Fruit fly (Drosophila melanogaster) whole organism, embryonic: ENCODE data around the gene Arp6.
A peak's percentile ranks its signal among the peaks of the same experiment; 100 is the strongest.

Experiments used
- B-H2 ChIP-seq: fragments of 200-800 bp; sonication (Bioruptor generic); optimal IDR thresholded peaks from 2 replicates; lab custom pipeline; 2018; ENCODE audit warnings: missing biosample characterization, mild to moderate bottlenecking, missing genetic modification characterization
- CG10147 ChIP-seq: fragments of 200-800 bp; sonication (Bioruptor generic); optimal IDR thresholded peaks from 2 replicates; lab custom pipeline; 2019; ENCODE audit warnings: missing biosample characterization, mild to moderate bottlenecking, missing genetic modification characterization, moderate library complexity
- CG10654 ChIP-seq: fragments of 200-800 bp; sonication (Bioruptor generic); optimal IDR thresholded peaks from 2 replicates; lab custom pipeline; 2016; ENCODE audit warnings: missing biosample characterization, missing genetic modification characterization
- CG11504 ChIP-seq: fragments of 200-800 bp; sonication (Bioruptor generic); optimal IDR thresholded peaks from 3 replicates; lab custom pipeline; 2019; ENCODE audit warnings: missing biosample characterization, mild to moderate bottlenecking, missing genetic modification characterization, moderate library complexity
- CG12299 ChIP-seq: fragments of 200-800 bp; sonication (Bioruptor generic); optimal IDR thresholded peaks from 2 replicates; lab custom pipeline; 2018; ENCODE audit warnings: missing biosample characterization, mild to moderate bottlenecking, missing genetic modification characterization
- CG1233 ChIP-seq: fragments of 200-800 bp; sonication (Bioruptor generic); optimal IDR thresholded peaks from 4 replicates; lab custom pipeline; 2018; ENCODE audit warnings: missing biosample characterization, mild to moderate bottlenecking, missing genetic modification characterization
- CG14014 ChIP-seq: fragments of 200-800 bp; sonication (Bioruptor generic); IDR thresholded peaks from 2 replicates; pipeline ENCODE4 v1.3.6; 2022; ENCODE audit warnings: missing biosample characterization, missing genetic modification characterization
- CG15696 ChIP-seq: fragments of 200-800 bp; sonication (Bioruptor generic); optimal IDR thresholded peaks from 2 replicates; lab custom pipeline; 2019; ENCODE audit warnings: missing biosample characterization, mild to moderate bottlenecking, missing genetic modification characterization, moderate library complexity
- CG17802 ChIP-seq: fragments of 200-800 bp; sonication (Bioruptor generic); optimal IDR thresholded peaks from 2 replicates; lab custom pipeline; 2018; ENCODE audit warnings: missing biosample characterization, mild to moderate bottlenecking, missing genetic modification characterization, moderate library complexity
- CG18619 ChIP-seq: fragments of 200-800 bp; sonication (Bioruptor generic); optimal IDR thresholded peaks from 3 replicates; lab custom pipeline; 2017; ENCODE audit warnings: missing biosample characterization, mild to moderate bottlenecking, missing genetic modification characterization
- CG2120 ChIP-seq: fragments of 200-800 bp; sonication (Bioruptor generic); optimal IDR thresholded peaks from 3 replicates; lab custom pipeline; 2016; ENCODE audit warnings: missing biosample characterization, missing genetic modification characterization
- CG30020 ChIP-seq: fragments of 200-800 bp; optimal IDR thresholded peaks from 2 replicates; lab custom pipeline; 2019; ENCODE audit warnings: missing biosample characterization, mild to moderate bottlenecking, missing genetic modification characterization, moderate library complexity
- CG34376 ChIP-seq: fragments of 200-800 bp; sonication (Bioruptor generic); optimal IDR thresholded peaks from 2 replicates; lab custom pipeline; 2018; ENCODE audit warnings: missing biosample characterization, mild to moderate bottlenecking, missing genetic modification characterization
- CG3847 ChIP-seq: fragments of 200-800 bp; sonication (Bioruptor generic); IDR thresholded peaks from 2 replicates; pipeline ENCODE4 v1.3.6; 2022; ENCODE audit warnings: missing biosample characterization, missing genetic modification characterization
- CG42726 ChIP-seq: fragments of 200-800 bp; sonication (Bioruptor generic); IDR thresholded peaks from 2 replicates; pipeline ENCODE4 v1.3.6; 2022; ENCODE audit warnings: missing biosample characterization, missing genetic modification characterization; ENCODE audit not compliant: partially characterized antibody
- CG4707 ChIP-seq: fragments of 200-800 bp; sonication (Bioruptor generic); optimal IDR thresholded peaks from 2 replicates; lab custom pipeline; 2018; ENCODE audit warnings: missing biosample characterization, mild to moderate bottlenecking, missing genetic modification characterization, moderate library complexity
- CG6791 ChIP-seq: fragments of 200-800 bp; sonication (Bioruptor generic); IDR thresholded peaks from 3 replicates; pipeline ENCODE4 v1.3.6; 2022; ENCODE audit warnings: missing biosample characterization, missing genetic modification characterization; ENCODE audit not compliant: partially characterized antibody
- CG7556 ChIP-seq: fragments of 200-800 bp; sonication (Bioruptor generic); optimal IDR thresholded peaks from 2 replicates; lab custom pipeline; 2017; ENCODE audit warnings: missing biosample characterization, mild to moderate bottlenecking, missing genetic modification characterization
- CG7987 ChIP-seq: fragments of 200-800 bp; sonication (Bioruptor generic); optimal IDR thresholded peaks from 2 replicates; lab custom pipeline; 2018; ENCODE audit warnings: missing biosample characterization, mild to moderate bottlenecking, missing genetic modification characterization, moderate library complexity
- CG9817 ChIP-seq: fragments of 200-800 bp; sonication (Bioruptor generic); optimal IDR thresholded peaks from 2 replicates; lab custom pipeline; 2018; ENCODE audit warnings: missing biosample characterization, mild to moderate bottlenecking, missing genetic modification characterization, moderate library complexity
- CoRest ChIP-seq: fragments of 200-800 bp; sonication (Bioruptor generic); optimal IDR thresholded peaks from 3 replicates; lab custom pipeline; 2018; ENCODE audit warnings: missing biosample characterization, mild to moderate bottlenecking, missing genetic modification characterization, moderate library complexity
- D19A ChIP-seq: fragments of 200-800 bp; optimal IDR thresholded peaks from 3 replicates; lab custom pipeline; 2019; ENCODE audit warnings: missing biosample characterization, mild to moderate bottlenecking, missing genetic modification characterization, moderate library complexity
- E2f2 ChIP-seq: fragments of 200-800 bp; sonication (Bioruptor generic); IDR thresholded peaks from 2 replicates; pipeline ENCODE4 v1.3.6; 2022; ENCODE audit warnings: missing biosample characterization, missing genetic modification characterization
- ERR ChIP-seq: fragments of 200-800 bp; sonication (Bioruptor generic); optimal IDR thresholded peaks from 2 replicates; lab custom pipeline; 2016; ENCODE audit warnings: missing biosample characterization, missing genetic modification characterization
- Eip74EF ChIP-seq, 2 experiments: fragments of 200-800 bp in 1 of 2; fragments of >200 bp in 1 of 2; sonication (Bioruptor generic) in 1 of 2; optimal IDR thresholded peaks; 2 replicates each; lab custom pipeline; 2017 to 2019; ENCODE audit warnings: missing biosample characterization in 2 of 2, missing genetic modification characterization in 2 of 2, mild to moderate bottlenecking in 1 of 2, moderate library complexity in 1 of 2
- Fer3 ChIP-seq: fragments of 200-800 bp; sonication (Bioruptor generic); optimal IDR thresholded peaks from 2 replicates; lab custom pipeline; 2018; ENCODE audit warnings: missing biosample characterization, mild to moderate bottlenecking, missing genetic modification characterization, moderate library complexity
- Hr3 ChIP-seq: fragments of 200-800 bp; sonication (Bioruptor generic); optimal IDR thresholded peaks from 3 replicates; lab custom pipeline; 2016; ENCODE audit warnings: missing biosample characterization, missing genetic modification characterization
- Lhr ChIP-seq: fragments of 200-800 bp; sonication (Bioruptor generic); optimal IDR thresholded peaks from 3 replicates; lab custom pipeline; 2017; ENCODE audit warnings: mild to moderate bottlenecking, missing biosample characterization, missing genetic modification reagents, missing genetic modification characterization
- MBD-R2 ChIP-seq: fragments of 200-800 bp; sonication (Bioruptor generic); IDR thresholded peaks from 2 replicates; pipeline ENCODE4 v1.3.6; 2022; ENCODE audit warnings: missing biosample characterization, missing genetic modification characterization
- Max ChIP-seq: fragments of 200-800 bp; sonication (Bioruptor generic); optimal IDR thresholded peaks from 2 replicates; lab custom pipeline; 2016; ENCODE audit warnings: missing biosample characterization, mild to moderate bottlenecking, missing genetic modification characterization
- NC2β ChIP-seq: fragments of 200-800 bp; sonication (Bioruptor generic); optimal IDR thresholded peaks from 2 replicates; lab custom pipeline; 2016; ENCODE audit warnings: missing biosample characterization, missing genetic modification characterization
- Pdp1 ChIP-seq, 2 experiments: fragments of 200-800 bp; sonication (Bioruptor generic); optimal IDR thresholded peaks; 3 replicates each; lab custom pipeline; 2016; ENCODE audit warnings: missing biosample characterization in 2 of 2, missing genetic modification characterization in 2 of 2, mild to moderate bottlenecking in 1 of 2, moderate library complexity in 1 of 2
- Taf1 ChIP-seq: fragments of 200-800 bp; sonication (Bioruptor generic); IDR thresholded peaks from 2 replicates; pipeline ENCODE4 v1.3.6; 2022; ENCODE audit warnings: missing biosample characterization, missing genetic modification characterization
- Tbp ChIP-seq: fragments of >200 bp; optimal IDR thresholded peaks from 2 replicates; lab custom pipeline; 2018; ENCODE audit warnings: missing biosample characterization, missing genetic modification characterization
- Vsx1 ChIP-seq: fragments of 200-800 bp; sonication (Bioruptor generic); optimal IDR thresholded peaks from 2 replicates; lab custom pipeline; 2017; ENCODE audit warnings: missing biosample characterization, mild to moderate bottlenecking, missing genetic modification characterization, missing genetic modification reagents
- amos ChIP-seq: fragments of 200-800 bp; sonication (Bioruptor generic); IDR thresholded peaks from 2 replicates; pipeline ENCODE4 v1.3.6; 2022; ENCODE audit warnings: missing biosample characterization, missing genetic modification characterization; ENCODE audit not compliant: partially characterized antibody
- aop ChIP-seq: fragments of 200-800 bp; sonication (Bioruptor generic); IDR thresholded peaks from 2 replicates; pipeline ENCODE4 v1.3.6; 2022; ENCODE audit warnings: missing biosample characterization, missing genetic modification characterization
- ase ChIP-seq: fragments of 200-800 bp; sonication (Bioruptor generic); IDR thresholded peaks from 3 replicates; pipeline ENCODE4 v1.3.6; 2022; ENCODE audit warnings: missing biosample characterization, missing genetic modification characterization
- gt ChIP-seq: fragments of 200-800 bp; sonication (Bioruptor generic); IDR thresholded peaks from 2 replicates; pipeline ENCODE4 v1.3.6; 2022; ENCODE audit warnings: missing biosample characterization, missing genetic modification characterization
- maf-S ChIP-seq: fragments of 200-800 bp; sonication (Bioruptor generic); optimal IDR thresholded peaks from 2 replicates; lab custom pipeline; 2016; ENCODE audit warnings: missing biosample characterization, missing genetic modification characterization
- nmo ChIP-seq: fragments of 200-800 bp; sonication (Bioruptor generic); optimal IDR thresholded peaks from 2 replicates; lab custom pipeline; 2018; ENCODE audit warnings: missing biosample characterization, mild to moderate bottlenecking, missing genetic modification characterization, moderate library complexity
- org-1 ChIP-seq: fragments of 200-800 bp; sonication (Bioruptor generic); optimal IDR thresholded peaks from 2 replicates; lab custom pipeline; 2017; ENCODE audit warnings: missing biosample characterization, missing genetic modification characterization
- pho ChIP-seq: fragments of 200-800 bp; sonication (Bioruptor generic); optimal IDR thresholded peaks from 2 replicates; lab custom pipeline; 2016; ENCODE audit warnings: missing biosample characterization, missing genetic modification characterization
- phol ChIP-seq: fragments of 200-800 bp; sonication (Bioruptor generic); optimal IDR thresholded peaks from 3 replicates; lab custom pipeline; 2018; ENCODE audit warnings: missing biosample characterization, mild to moderate bottlenecking, missing genetic modification characterization, moderate library complexity
- sc ChIP-seq, 3 experiments: fragments of >200 bp in 2 of 3; fragments of 200-800 bp in 1 of 3; sonication (Bioruptor generic) in 1 of 3; optimal IDR thresholded peaks; 2 replicates in 2 of 3; 3 replicates in 1 of 3; lab custom pipeline; 2017; ENCODE audit warnings: mild to moderate bottlenecking in 1 of 3, missing biosample characterization in 1 of 3, missing genetic modification characterization in 1 of 3, missing genetic modification reagents in 1 of 3
- seq ChIP-seq: fragments of 200-800 bp; sonication (Bioruptor generic); IDR thresholded peaks from 2 replicates; pipeline ENCODE4 v1.3.6; 2022; ENCODE audit warnings: missing biosample characterization, missing genetic modification characterization
- sr ChIP-seq: fragments of 200-800 bp; sonication (Bioruptor generic); IDR thresholded peaks from 3 replicates; pipeline ENCODE4 v1.3.6; 2022; ENCODE audit warnings: missing biosample characterization, missing genetic modification characterization
- tup ChIP-seq: fragments of 200-800 bp; sonication (Bioruptor generic); optimal IDR thresholded peaks from 2 replicates; lab custom pipeline; 2016; ENCODE audit warnings: missing biosample characterization, mild to moderate bottlenecking, missing genetic modification characterization, moderate library complexity
- zf30C ChIP-seq: fragments of 200-800 bp; sonication (Bioruptor generic); optimal IDR thresholded peaks from 3 replicates; lab custom pipeline; 2018; ENCODE audit warnings: missing biosample characterization, mild to moderate bottlenecking, missing genetic modification characterization

Gene Arp6

dm6 chrX:15733995-15734394 lies 2.9 kb downstream of the Arp6 start, which contains the start of the genes CG12379 and MagR (continued):
- TF ChIP-seq CG30020, result peak; percentile 75
- no peak for TF ChIP-seq Eip74EF (GFP tag; optimal IDR thresholded peaks at IDR 0.05; lab: Kevin White, UChicago)
- peak; percentile 77 for TF ChIP-seq CG34376 (GFP tag; lab: Kevin White, UChicago)
- TF ChIP-seq zf30C, result no peak
- TF ChIP-seq CG12299 (tag; lab: Kevin White, UChicago), result peak; percentile 61
- peak; percentile 79 for TF ChIP-seq CG2120 (GFP tag; lab: Kevin White, UChicago)
- TF ChIP-seq E2f2, result peak; percentile 34; the same call in 1 of the 2 replicates
- TF ChIP-seq CG7987 (GFP tag; lab: Kevin White, UChicago), result peak; percentile 19
- peak; percentile 69 for TF ChIP-seq CG10147 (GFP tag; lab: Kevin White, UChicago)
- TF ChIP-seq CoRest (tag; lab: Kevin White, UChicago), result peak; percentile 78
- peak; percentile 36; the same call in 1 of the 2 replicates for TF ChIP-seq CG14014 (GFP tag; lab: Robert Waterston, UW)
- no peak for TF ChIP-seq ERR (GFP tag; lab: Kevin White, UChicago)
- TF ChIP-seq NC2β (GFP tag; lab: Kevin White, UChicago), result peak; percentile 41
- no peak for TF ChIP-seq CG11504 (tag; lab: Kevin White, UChicago)
- TF ChIP-seq maf-S (GFP tag; lab: Kevin White, UChicago), result peak; percentile 29
- TF ChIP-seq Vsx1 (GFP tag; lab: Kevin White, UChicago), result no peak
- TF ChIP-seq CG1233, result peak; percentile 46
- no peak for TF ChIP-seq CG4707 (GFP tag; lab: Kevin White, UChicago)
- TF ChIP-seq aop (GFP tag; lab: Robert Waterston, UW), result no peak
- peak; percentile 66 for TF ChIP-seq Fer3
- peak; percentile 62; the same call in 1 of the 2 replicates for TF ChIP-seq CG42726 (GFP tag; lab: Robert Waterston, UW)
- no peak for TF ChIP-seq CG17802 (tag; lab: Kevin White, UChicago)
- no peak for TF ChIP-seq sc (optimal IDR thresholded peaks at IDR 0.05; lab: Kevin White, UChicago)
- TF ChIP-seq sc (GFP tag; optimal IDR thresholded peaks at IDR 0.05; lab: Kevin White, UChicago), result no peak
- TF ChIP-seq CG7556 (GFP tag; lab: Kevin White, UChicago), result no peak
- peak; percentile 48; the same call in 1 of the 2 replicates for TF ChIP-seq MBD-R2 (GFP tag; lab: Robert Waterston, UW)
- TF ChIP-seq sr (GFP tag; lab: Robert Waterston, UW), result no peak
- TF ChIP-seq Pdp1 (GFP tag; optimal IDR thresholded peaks at IDR 0.05; lab: Kevin White, UChicago), result peak; percentile 62 to 72
- TF ChIP-seq CG10654 (GFP tag; lab: Kevin White, UChicago), result no peak
- TF ChIP-seq seq (GFP tag; lab: Robert Waterston, UW), result no peak
- peak; percentile 71 for TF ChIP-seq CG3847 (GFP tag; lab: Robert Waterston, UW)
- TF ChIP-seq Max (GFP tag; lab: Kevin White, UChicago), result peak; percentile 28
- TF ChIP-seq CG9817, result peak; percentile 73
- TF ChIP-seq nmo (GFP tag; lab: Kevin White, UChicago), result peak; percentile 80
- TF ChIP-seq tup, result no peak
- peak; percentile 54 for TF ChIP-seq Hr3 (GFP tag; lab: Kevin White, UChicago)
- TF ChIP-seq D19A, result peak; percentile 17
- peak; percentile 29 for TF ChIP-seq CG18619 (GFP tag; lab: Kevin White, UChicago)
- peak; percentile 73 for TF ChIP-seq B-H2 (GFP tag; lab: Kevin White, UChicago)
- TF ChIP-seq phol (tag; lab: Kevin White, UChicago), result peak; percentile 74
- peak; percentile 59 for TF ChIP-seq CG15696 (tag; lab: Kevin White, UChicago)
- TF ChIP-seq Lhr (GFP tag; lab: Kevin White, UChicago), result no peak
- peak; percentile 78 for TF ChIP-seq amos (GFP tag; lab: Robert Waterston, UW)
- TF ChIP-seq Taf1 (GFP tag; lab: Robert Waterston, UW), result peak; percentile 30; the same call in 1 of the 2 replicates
- TF ChIP-seq pho (GFP tag; lab: Kevin White, UChicago), result peak; percentile 67
- TF ChIP-seq Tbp (GFP tag; lab: Kevin White, UChicago), result no peak
- no peak for TF ChIP-seq org-1 (GFP tag; lab: Kevin White, UChicago)
- no peak for TF ChIP-seq gt (GFP tag; lab: Robert Waterston, UW)
- no peak for TF ChIP-seq ase
- peak; percentile 67; the same call in 2 of the 3 replicates for TF ChIP-seq CG6791 (GFP tag; lab: Robert Waterston, UW)
